Fruit fly (Drosophila melanogaster): Measurements from ENCODE around the gene CG12071.

Gene CG12071

dm6 chr3R:30856596-30856995 is 24.2 kb downstream of the CG12071 start:
- no peak for TF ChIP-seq Eip78C (GFP tag)
- no peak for TF ChIP-seq net (GFP tag; optimal IDR thresholded peaks at IDR 0.05)
- no peak for TF ChIP-seq Eip93F (GFP tag; optimal IDR thresholded peaks at IDR 0.05)
- TF ChIP-seq spab (GFP tag; optimal IDR thresholded peaks at IDR 0.05), result no peak
- no peak for TF ChIP-seq dsx (GFP tag; optimal IDR thresholded peaks at IDR 0.05; ENCODE audit: poor library complexity, severe bottlenecking)
- TF ChIP-seq topi (GFP tag; optimal IDR thresholded peaks at IDR 0.05), result no peak
- no peak for TF ChIP-seq CG6808 (GFP tag; optimal IDR thresholded peaks at IDR 0.05)
- no peak for TF ChIP-seq CG6276 (GFP tag; optimal IDR thresholded peaks at IDR 0.05)
- TF ChIP-seq pdm3 (GFP tag; optimal IDR thresholded peaks at IDR 0.05), result no peak
- TF ChIP-seq Hr4 (GFP tag; optimal IDR thresholded peaks at IDR 0.05), result no peak
- no peak for TF ChIP-seq Hr39 (GFP tag; optimal IDR thresholded peaks at IDR 0.05)
- TF ChIP-seq CG8119 (GFP tag; IDR thresholded peaks at IDR 0.05), result no peak
- no peak for TF ChIP-seq CG9139 (GFP tag; optimal IDR thresholded peaks at IDR 0.05)
- no peak for TF ChIP-seq CG6792 (GFP tag; optimal IDR thresholded peaks at IDR 0.05)

DNA sequence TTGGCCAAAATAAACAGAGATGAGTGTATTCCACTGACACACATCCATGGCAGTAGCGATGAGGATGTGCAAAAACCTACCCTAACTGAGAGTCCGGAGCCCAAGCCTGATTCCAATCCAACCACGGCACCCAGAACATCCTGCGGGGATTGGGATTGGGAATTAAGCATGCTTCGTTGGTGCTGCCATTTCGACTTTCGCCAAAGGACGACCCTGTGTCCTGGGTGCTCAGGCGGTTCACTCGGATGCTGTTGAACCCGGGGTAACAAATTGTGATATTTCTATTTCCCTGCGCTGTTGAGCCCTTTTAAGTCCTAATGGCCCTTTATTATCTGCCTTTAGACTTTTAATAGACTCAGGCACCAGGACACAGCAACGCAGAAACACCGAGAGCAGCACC is 25.7 kb downstream of the CG12071 start:
- TF ChIP-seq Hr38 (GFP tag; optimal IDR thresholded peaks at IDR 0.05) (no peak), Sox15 (GFP tag; optimal IDR thresholded peaks at IDR 0.05) (no peak)

dm6 chr3R:30851843-30852365 is 28.9 kb downstream of the CG12071 start, which contains the start of gene tll:
Gene tll (plus strand): TSS chr3R:30852315.
- TF ChIP-seq CG4318 (GFP tag; optimal IDR thresholded peaks at IDR 0.05) (no peak), vri (GFP tag; optimal IDR thresholded peaks at IDR 0.05) (no peak), lz (GFP tag; optimal IDR thresholded peaks at IDR 0.05) (no peak), CG3032 (tag; optimal IDR thresholded peaks at IDR 0.05) (no peak), CG11762 (GFP tag; optimal IDR thresholded peaks at IDR 0.05; ENCODE audit: insufficient read depth) (no peak)

DNA sequence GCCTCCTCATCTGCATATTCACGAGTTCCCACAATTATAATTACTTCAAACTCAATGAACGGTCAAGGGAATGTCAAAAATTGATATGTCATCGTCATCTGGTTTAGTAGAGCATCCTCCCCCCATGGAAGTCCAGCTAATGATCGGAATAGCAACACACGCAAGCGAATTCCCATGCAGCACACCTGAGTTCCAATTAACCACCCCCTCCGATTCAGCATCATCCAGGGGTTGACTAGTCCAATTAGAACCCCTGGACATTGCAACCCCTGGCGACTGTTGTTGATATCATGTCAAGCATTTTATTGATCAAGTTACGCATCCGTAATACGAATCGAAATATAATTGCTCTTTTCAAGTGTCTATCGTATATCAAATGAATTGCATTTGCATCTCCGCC is 30.4 kb downstream of the CG12071 start:
- TF ChIP-seq CG11294 (GFP tag; IDR thresholded peaks at IDR 0.05) (no peak), CG8319 (GFP tag; optimal IDR thresholded peaks at IDR 0.05) (no peak), Met (GFP tag; optimal IDR thresholded peaks at IDR 0.05) (no peak), Hr38 (GFP tag; optimal IDR thresholded peaks at IDR 0.05) (no peak)

dm6 chr3R:30849473-30850145 is 31.2 kb downstream of the CG12071 start:
- TF ChIP-seq Hr4 (GFP tag; optimal IDR thresholded peaks at IDR 0.05) (no peak), CG8319 (GFP tag; optimal IDR thresholded peaks at IDR 0.05) (no peak), Sox15 (GFP tag; optimal IDR thresholded peaks at IDR 0.05) (no peak), acj6 (GFP tag; optimal IDR thresholded peaks at IDR 0.05) (no peak), pdm3 (GFP tag; optimal IDR thresholded peaks at IDR 0.05) (no peak), CG6792 (GFP tag; optimal IDR thresholded peaks at IDR 0.05) (no peak), CG6854 (GFP tag; optimal IDR thresholded peaks at IDR 0.05) (no peak), CG11294 (GFP tag; IDR thresholded peaks at IDR 0.05) (no peak), Blimp-1 (GFP tag; optimal IDR thresholded peaks at IDR 0.05) (no peak), CG1621 (tag; optimal IDR thresholded peaks at IDR 0.05) (no peak), achi (GFP tag; optimal IDR thresholded peaks at IDR 0.05) (no peak), ss (GFP tag; optimal IDR thresholded peaks at IDR 0.05) (no peak), net (GFP tag; optimal IDR thresholded peaks at IDR 0.05) (no peak), dac (GFP tag; optimal IDR thresholded peaks at IDR 0.05) (no peak), spab (GFP tag; optimal IDR thresholded peaks at IDR 0.05) (no peak), Eip78C (GFP tag) (no peak), Smox (GFP tag; optimal IDR thresholded peaks at IDR 0.05) (no peak), CG6163 (GFP tag; IDR thresholded peaks at IDR 0.05) (no peak), Hr39 (GFP tag; optimal IDR thresholded peaks at IDR 0.05) (no peak)

Data from whole organism, prepupa.